Fruit fly (Drosophila melanogaster): ENCODE measurements around the gene CG10301.

Gene CG10301

DNA sequence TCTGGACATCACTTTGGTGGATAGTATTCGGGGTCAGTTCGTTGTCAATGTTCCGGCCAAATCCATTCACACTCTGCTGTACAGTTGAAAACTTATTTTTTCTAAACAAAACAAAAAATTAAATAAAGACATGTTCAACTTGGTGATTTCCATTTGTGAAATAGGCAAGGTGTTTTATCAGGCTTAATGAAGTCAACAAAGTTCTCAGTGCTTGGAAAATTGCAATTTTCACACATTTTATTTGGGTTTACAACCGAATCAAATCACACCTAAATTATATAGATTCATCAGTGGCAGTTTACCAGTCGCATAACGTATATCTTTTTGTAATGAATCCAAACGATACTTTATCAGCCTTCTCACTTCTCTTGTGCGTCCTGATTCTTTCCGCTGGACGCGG is 7.5 kb upstream of the CG10301 start, which contains the start of gene Qsox4:
Gene Qsox4, plus strand, starts transcription at position 301 of the 400 bp plus-strand sequence.
- TF ChIP-seq OdsH (GFP tag; optimal IDR thresholded peaks at IDR 0.05) (no peak), tai (GFP tag; optimal IDR thresholded peaks at IDR 0.05) (no peak), Vsx2 (GFP tag; optimal IDR thresholded peaks at IDR 0.05; ENCODE audit: partially characterized antibody) (no peak), brk (GFP tag; optimal IDR thresholded peaks at IDR 0.05) (no peak), dsf (GFP tag; optimal IDR thresholded peaks at IDR 0.05; ENCODE audit: borderline replicate concordance) (no peak), woc (GFP tag; optimal IDR thresholded peaks at IDR 0.05) (no peak), Rel (GFP tag; optimal IDR thresholded peaks at IDR 0.05) (no peak), Rel (tag; optimal IDR thresholded peaks at IDR 0.05) (no peak), Myc (optimal IDR thresholded peaks at IDR 0.05) (no peak), Dif (GFP tag; optimal IDR thresholded peaks at IDR 0.05; ENCODE audit: partially characterized antibody) (no peak), jim (GFP tag; optimal IDR thresholded peaks at IDR 0.05) (no peak), CG32264 (GFP tag; optimal IDR thresholded peaks at IDR 0.05) (no peak), Hr78 (GFP tag; optimal IDR thresholded peaks at IDR 0.05) (no peak), foxo (GFP tag; optimal IDR thresholded peaks at IDR 0.05) (no peak), dmrt93B (GFP tag; optimal IDR thresholded peaks at IDR 0.05) (no peak), Jra (GFP tag; optimal IDR thresholded peaks at IDR 0.05) (no peak), psq (GFP tag; optimal IDR thresholded peaks at IDR 0.05) (no peak)

DNA sequence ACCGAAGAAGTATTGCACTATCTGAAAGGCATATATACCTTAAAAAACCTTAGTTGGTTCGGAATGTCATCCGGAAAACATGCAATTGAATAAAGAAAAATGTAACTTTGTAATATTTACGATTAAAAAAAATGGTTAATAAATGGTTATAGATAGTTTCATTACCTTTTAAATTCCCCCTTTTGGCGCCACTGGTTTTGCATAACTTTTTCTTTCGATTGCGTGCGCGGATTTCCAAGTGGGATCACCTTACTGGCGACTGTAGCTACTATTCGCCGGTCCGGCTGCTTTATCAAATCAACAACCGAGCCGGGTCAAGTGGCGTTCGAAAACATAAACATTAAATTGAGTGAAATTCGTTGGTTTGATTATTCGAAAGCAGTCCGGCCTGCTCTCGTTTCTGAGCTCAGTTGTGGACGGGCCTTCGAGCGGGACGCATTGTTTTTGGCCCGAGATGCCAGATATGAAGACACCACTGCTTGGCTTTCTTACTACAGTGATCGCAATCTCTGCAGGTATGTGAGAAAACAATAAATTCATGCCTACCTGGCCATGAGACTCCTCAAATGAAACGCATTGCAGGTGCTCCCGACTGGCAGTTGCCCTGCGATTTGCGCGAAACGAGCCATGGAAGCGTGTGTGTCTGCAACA is 5.5 kb upstream of the CG10301 start, which contains the start of gene Gba1b:
Gene Gba1b, plus strand, starts transcription at position 422 of the 651 bp plus-strand sequence.
- TF ChIP-seq foxo (GFP tag; optimal IDR thresholded peaks at IDR 0.05): peak in 1 of 2 experiments; percentile 11
- TF ChIP-seq CrebA (GFP tag; optimal IDR thresholded peaks at IDR 0.05; ENCODE audit: borderline replicate concordance): no peak
- peak; percentile 5 for TF ChIP-seq rgr (GFP tag; optimal IDR thresholded peaks at IDR 0.05)
- TF ChIP-seq ey (GFP tag; optimal IDR thresholded peaks at IDR 0.05): peak; percentile 21
- no peak for TF ChIP-seq Hnf4 (GFP tag; optimal IDR thresholded peaks at IDR 0.05)
- TF ChIP-seq h (GFP tag; optimal IDR thresholded peaks at IDR 0.05): peak; percentile 6

DNA sequence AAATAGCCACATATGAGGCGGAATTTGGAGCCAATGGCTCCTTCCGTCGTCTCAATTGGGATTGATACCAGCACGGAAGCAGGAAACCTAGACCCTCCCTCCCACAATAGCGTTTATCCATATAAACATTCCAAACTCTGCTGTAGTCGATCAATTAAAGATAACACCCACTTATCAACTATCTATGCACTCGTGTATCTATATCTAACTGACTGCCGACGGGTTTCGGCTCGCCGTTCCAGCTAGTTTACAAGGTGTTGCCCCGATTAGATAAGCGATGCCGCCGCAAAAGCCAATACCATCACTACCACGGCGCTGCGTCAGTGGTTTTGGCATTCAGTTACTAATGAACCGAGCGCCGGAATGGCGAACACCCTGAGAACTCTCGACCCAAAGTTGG is 1.2 kb downstream of the CG10301 start, which contains the start of gene CG10300:
Gene CG10300, plus strand, starts transcription at position 333 of the 400 bp plus-strand sequence.
- TF ChIP-seq brk (GFP tag; optimal IDR thresholded peaks at IDR 0.05) (no peak), rgr (GFP tag; optimal IDR thresholded peaks at IDR 0.05) (no peak), dsf (GFP tag; optimal IDR thresholded peaks at IDR 0.05; ENCODE audit: borderline replicate concordance) (no peak), Hnf4 (GFP tag; optimal IDR thresholded peaks at IDR 0.05) (no peak), h (GFP tag; optimal IDR thresholded peaks at IDR 0.05) (no peak), CG32264 (GFP tag; optimal IDR thresholded peaks at IDR 0.05) (no peak), tai (GFP tag; optimal IDR thresholded peaks at IDR 0.05) (no peak), Hr83 (GFP tag; optimal IDR thresholded peaks at IDR 0.05; ENCODE audit: poor library complexity, severe bottlenecking) (no peak), Abd-B (GFP tag; optimal IDR thresholded peaks at IDR 0.05) (no peak), Jra (GFP tag; optimal IDR thresholded peaks at IDR 0.05) (no peak)

DNA sequence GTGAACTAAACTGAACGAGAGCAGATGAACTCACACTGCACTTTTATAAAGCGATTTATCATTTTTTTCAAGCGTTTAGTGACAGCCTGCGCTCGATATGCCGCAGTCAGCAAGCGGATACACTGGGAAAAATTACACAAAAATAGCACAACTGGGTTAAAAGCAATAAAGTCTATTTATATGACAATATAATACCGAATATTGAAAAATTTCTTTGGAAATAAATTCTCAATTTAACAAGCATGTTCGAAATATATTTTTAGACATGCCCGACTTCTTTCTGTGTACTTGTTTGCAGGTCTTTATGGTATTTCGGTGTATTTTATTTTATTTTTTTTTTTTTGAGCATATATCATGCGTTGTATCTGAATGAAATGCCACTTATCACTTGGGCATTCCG is 3.9 kb downstream of the CG10301 start:
- TF ChIP-seq sv (GFP tag; optimal IDR thresholded peaks at IDR 0.05): peak; percentile 45
- TF ChIP-seq GATAd (GFP tag; optimal IDR thresholded peaks at IDR 0.05): no peak
- TF ChIP-seq ey (GFP tag; optimal IDR thresholded peaks at IDR 0.05): peak; percentile 86
- peak; percentile 90 for TF ChIP-seq br (GFP tag; optimal IDR thresholded peaks at IDR 0.05)
- TF ChIP-seq CG32264 (GFP tag; optimal IDR thresholded peaks at IDR 0.05): peak; percentile 61
- TF ChIP-seq CrebA (GFP tag; optimal IDR thresholded peaks at IDR 0.05; ENCODE audit: borderline replicate concordance): no peak
- no peak for TF ChIP-seq Dif (GFP tag; optimal IDR thresholded peaks at IDR 0.05; ENCODE audit: partially characterized antibody)
- TF ChIP-seq CG9705 (GFP tag; optimal IDR thresholded peaks at IDR 0.05): peak; percentile 74
- TF ChIP-seq Hnf4 (GFP tag; optimal IDR thresholded peaks at IDR 0.05): peak; percentile 91
- peak; percentile 55 to 88 for TF ChIP-seq foxo (GFP tag; optimal IDR thresholded peaks at IDR 0.05)
- TF ChIP-seq HLH106 (tag; optimal IDR thresholded peaks at IDR 0.05): peak; percentile 78
- no peak for TF ChIP-seq dl (GFP tag; optimal IDR thresholded peaks at IDR 0.05; ENCODE audit: insufficient read depth in 1 of 2, partially characterized antibody in 2 of 2)
- TF ChIP-seq dmrt93B (GFP tag; optimal IDR thresholded peaks at IDR 0.05): peak; percentile 75
- TF ChIP-seq jim (GFP tag; optimal IDR thresholded peaks at IDR 0.05): no peak
- peak; percentile 65 for TF ChIP-seq woc (GFP tag; optimal IDR thresholded peaks at IDR 0.05)
- TF ChIP-seq Hr83 (GFP tag; optimal IDR thresholded peaks at IDR 0.05; ENCODE audit: poor library complexity, severe bottlenecking): no peak
- TF ChIP-seq Abd-B (GFP tag; optimal IDR thresholded peaks at IDR 0.05): no peak
- TF ChIP-seq fru (GFP tag; optimal IDR thresholded peaks at IDR 0.05): peak; percentile 87
- peak; percentile 88 for TF ChIP-seq OdsH (GFP tag; optimal IDR thresholded peaks at IDR 0.05)
- TF ChIP-seq Rel (GFP tag; optimal IDR thresholded peaks at IDR 0.05): peak; percentile 22
- peak; percentile 21 for TF ChIP-seq Rel (tag; optimal IDR thresholded peaks at IDR 0.05)
- no peak for TF ChIP-seq pan (optimal IDR thresholded peaks at IDR 0.05)
- TF ChIP-seq Dfd (GFP tag; optimal IDR thresholded peaks at IDR 0.05): no peak
- no peak for TF ChIP-seq Vsx2 (GFP tag; optimal IDR thresholded peaks at IDR 0.05; ENCODE audit: partially characterized antibody)
- TF ChIP-seq dsf (GFP tag; optimal IDR thresholded peaks at IDR 0.05; ENCODE audit: borderline replicate concordance): peak; percentile 37
- peak; percentile 76 for TF ChIP-seq psq (GFP tag; optimal IDR thresholded peaks at IDR 0.05)
- peak; percentile 76 for TF ChIP-seq tai (GFP tag; optimal IDR thresholded peaks at IDR 0.05)
- no peak for TF ChIP-seq Hr78 (GFP tag; optimal IDR thresholded peaks at IDR 0.05)
- TF ChIP-seq brk (GFP tag; optimal IDR thresholded peaks at IDR 0.05): peak; percentile 72
- TF ChIP-seq sage (GFP tag; optimal IDR thresholded peaks at IDR 0.05): peak; percentile 65
- TF ChIP-seq Mio (GFP tag; optimal IDR thresholded peaks at IDR 0.05): peak; percentile 10
- no peak for TF ChIP-seq usp (GFP tag; optimal IDR thresholded peaks at IDR 0.05)
- no peak for TF ChIP-seq Myc (optimal IDR thresholded peaks at IDR 0.05)
- no peak for TF ChIP-seq lola (GFP tag; optimal IDR thresholded peaks at IDR 0.05)
- TF ChIP-seq h (GFP tag; optimal IDR thresholded peaks at IDR 0.05): peak; percentile 90
- peak; percentile 87 for TF ChIP-seq rgr (GFP tag; optimal IDR thresholded peaks at IDR 0.05)
- TF ChIP-seq N (GFP tag; optimal IDR thresholded peaks at IDR 0.05): no peak
- TF ChIP-seq Jra (GFP tag; optimal IDR thresholded peaks at IDR 0.05): peak; percentile 83
